Fruit fly (Drosophila melanogaster): ENCODE measurements around the gene Abcd3.

Abcd3 gene

dm6 chrX:19745908-19746604 lies 4.5 kb upstream of the Abcd3 start, which contains the start of gene parvin (continued):
- TF ChIP-seq jing (GFP tag; optimal IDR thresholded peaks at IDR 0.05) (no peak), sd (tag; optimal IDR thresholded peaks at IDR 0.05) (peak; percentile 33), NfI (GFP tag; optimal IDR thresholded peaks at IDR 0.05) (no peak), CoRest (tag; optimal IDR thresholded peaks at IDR 0.05) (no peak), CG6683 (GFP tag; optimal IDR thresholded peaks at IDR 0.05) (no peak), Ptx1 (GFP tag; IDR thresholded peaks at IDR 0.05) (no peak), H15 (GFP tag; IDR thresholded peaks at IDR 0.05) (no peak), bowl (GFP tag; IDR thresholded peaks at IDR 0.05) (no peak), al (GFP tag; IDR thresholded peaks at IDR 0.05) (no peak), NC2β (GFP tag; optimal IDR thresholded peaks at IDR 0.05) (no peak), gt (GFP tag; IDR thresholded peaks at IDR 0.05) (no peak), CG2199 (GFP tag; IDR thresholded peaks at IDR 0.05) (no peak), CG6854 (GFP tag; optimal IDR thresholded peaks at IDR 0.05) (no peak), Dll (GFP tag; IDR thresholded peaks at IDR 0.05; ENCODE audit: partially characterized antibody) (no peak), aop (GFP tag; IDR thresholded peaks at IDR 0.05) (no peak), Pdp1 (GFP tag; optimal IDR thresholded peaks at IDR 0.05) (peak in 1 of 2 experiments; percentile 95), jigr1 (GFP tag; IDR thresholded peaks at IDR 0.05) (no peak), ab (GFP tag; optimal IDR thresholded peaks at IDR 0.05) (no peak), vvl (GFP tag; IDR thresholded peaks at IDR 0.05) (no peak), croc (GFP tag; conservative IDR thresholded peaks at IDR 0.05) (no peak)

dm6 chrX:19748014-19748413 lies 2.6 kb upstream of the Abcd3 start, which contains the start of gene Alr:
Gene Alr (plus strand): TSS chrX:19748314.
- no peak for TF ChIP-seq CG9437 (GFP tag; optimal IDR thresholded peaks at IDR 0.05)
- no peak for TF ChIP-seq fd96Cb (tag; optimal IDR thresholded peaks at IDR 0.05)
- TF ChIP-seq hbn (GFP tag; IDR thresholded peaks at IDR 0.05; ENCODE audit: partially characterized antibody) = no peak
- TF ChIP-seq CG18764 (GFP tag; optimal IDR thresholded peaks at IDR 0.05) = no peak
- no peak for TF ChIP-seq onecut (GFP tag; IDR thresholded peaks at IDR 0.05)
- TF ChIP-seq NC2α (GFP tag; optimal IDR thresholded peaks at IDR 0.05) = no peak
- TF ChIP-seq jigr1 (GFP tag; IDR thresholded peaks at IDR 0.05) = no peak
- TF ChIP-seq Atf-2 (GFP tag; optimal IDR thresholded peaks at IDR 0.05) = no peak
- no peak for TF ChIP-seq CG4707 (GFP tag; optimal IDR thresholded peaks at IDR 0.05)
- no peak for TF ChIP-seq dpn (GFP tag; optimal IDR thresholded peaks at IDR 0.05)

dm6 chrX:19748565-19748964 lies 2.0 kb upstream of the Abcd3 start:
- TF ChIP-seq seq (GFP tag; IDR thresholded peaks at IDR 0.05) (no peak), MBD-R2 (GFP tag; IDR thresholded peaks at IDR 0.05) (peak; percentile 62), Scr (GFP tag; IDR thresholded peaks at IDR 0.05; ENCODE audit: partially characterized antibody) (peak; percentile 54), E2f2 (GFP tag; IDR thresholded peaks at IDR 0.05) (peak; percentile 97), CG18476 (GFP tag; optimal IDR thresholded peaks at IDR 0.05) (no peak), CG4854 (GFP tag; optimal IDR thresholded peaks at IDR 0.05) (no peak), Rfx (GFP tag; IDR thresholded peaks at IDR 0.05) (peak; percentile 47), CHES-1-like (GFP tag; optimal IDR thresholded peaks at IDR 0.05) (peak; percentile 10), YL-1 (GFP tag; optimal IDR thresholded peaks at IDR 0.05) (peak; percentile 23), Opbp (GFP tag; IDR thresholded peaks at IDR 0.05; ENCODE audit: partially characterized antibody) (peak; percentile 50; the same call in 2 of the 3 replicates), croc (GFP tag; conservative IDR thresholded peaks at IDR 0.05) (no peak), CG17829 (tag; optimal IDR thresholded peaks at IDR 0.05) (peak; percentile 11), CG13287 (GFP tag; IDR thresholded peaks at IDR 0.05; ENCODE audit: partially characterized antibody) (peak; percentile 60), CG9932 (GFP tag; IDR thresholded peaks at IDR 0.05) (no peak), slbo (GFP tag; IDR thresholded peaks at IDR 0.05) (no peak), shn (GFP tag; optimal IDR thresholded peaks at IDR 0.05) (peak; percentile 5), ATbp (GFP tag; optimal IDR thresholded peaks at IDR 0.05) (no peak), chif (GFP tag; optimal IDR thresholded peaks at IDR 0.05) (no peak), Fer1 (GFP tag; optimal IDR thresholded peaks at IDR 0.05) (no peak), CG9215 (GFP tag; IDR thresholded peaks at IDR 0.05) (no peak), D (optimal IDR thresholded peaks at IDR 0.05) (no peak), D (GFP tag; optimal IDR thresholded peaks at IDR 0.05) (no peak)
